Worm (Caenorhabditis elegans): ENCODE data around the gene fkh-3.

The fkh-3 gene

DNA sequence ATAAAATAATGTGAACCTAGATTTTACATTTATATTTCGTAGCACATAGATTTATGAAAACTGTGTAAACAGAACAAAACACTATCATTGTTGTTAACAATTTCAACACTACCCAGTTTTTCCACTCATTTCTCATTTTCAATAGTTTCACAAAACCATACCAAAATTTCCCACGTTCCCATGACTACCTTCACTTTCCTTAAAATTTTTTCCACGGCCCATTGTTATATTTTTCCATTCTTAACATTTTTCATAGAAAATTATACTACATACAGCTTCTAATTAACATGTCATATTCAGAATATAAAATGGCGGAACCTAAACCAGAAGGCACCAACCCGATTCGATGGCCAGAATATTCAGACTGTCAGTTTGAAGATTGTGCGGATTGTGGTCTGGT is 21.5 kb downstream of the fkh-3 start, which contains the start of gene F02C12.1:
Gene F02C12.1, plus strand, starts transcription at position 301 of the 400 bp plus-strand sequence.
- TF ChIP-seq pqm-1 (tag; optimal IDR thresholded peaks at IDR 0.05) (no peak), mec-3 (tag; optimal IDR thresholded peaks at IDR 0.05; ENCODE audit: borderline replicate concordance) (no peak), unc-42 (tag; optimal IDR thresholded peaks at IDR 0.05) (no peak), pha-2 (tag; optimal IDR thresholded peaks at IDR 0.05) (no peak), K02D7.2 (tag; optimal IDR thresholded peaks at IDR 0.05) (no peak), lin-11 (tag; optimal IDR thresholded peaks at IDR 0.05) (no peak), K09A11.1 (tag; optimal IDR thresholded peaks at IDR 0.05; ENCODE audit: insufficient read depth) (no peak), F13H6.1 (tag; optimal IDR thresholded peaks at IDR 0.05) (no peak), ceh-30 (tag; optimal IDR thresholded peaks at IDR 0.05) (no peak), sox-4 (tag; optimal IDR thresholded peaks at IDR 0.05) (no peak), unc-3 (GFP tag; conservative IDR thresholded peaks at IDR 0.05) (no peak), unc-3 (tag; optimal IDR thresholded peaks at IDR 0.05) (no peak), syd-9 (tag; optimal IDR thresholded peaks at IDR 0.05) (no peak), ceh-48 (tag; optimal IDR thresholded peaks at IDR 0.05) (no peak), ceh-24 (tag; optimal IDR thresholded peaks at IDR 0.05) (no peak)

DNA sequence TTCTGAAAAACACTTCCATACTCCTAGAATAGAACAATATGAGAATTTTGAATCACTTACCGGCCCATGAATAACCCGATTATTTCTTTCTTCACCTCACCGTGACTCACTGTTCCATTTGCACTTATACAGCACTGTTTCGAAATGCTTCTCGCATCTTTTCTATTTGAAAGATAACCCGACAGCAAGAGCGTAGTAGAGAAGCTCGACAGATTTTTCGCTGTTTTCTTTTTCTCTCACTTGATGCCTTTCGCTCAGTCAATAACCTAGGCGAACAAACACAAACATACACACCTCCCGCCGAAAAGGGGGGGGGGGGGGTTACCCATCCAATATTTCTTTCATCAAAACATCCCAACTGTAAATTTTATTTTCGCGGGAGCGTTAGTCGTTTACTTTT is 21.9 kb downstream of the fkh-3 start:
- TF ChIP-seq pax-1 (tag; optimal IDR thresholded peaks at IDR 0.05) (peak; percentile 21), ceh-48 (tag; optimal IDR thresholded peaks at IDR 0.05) (no peak)

DNA sequence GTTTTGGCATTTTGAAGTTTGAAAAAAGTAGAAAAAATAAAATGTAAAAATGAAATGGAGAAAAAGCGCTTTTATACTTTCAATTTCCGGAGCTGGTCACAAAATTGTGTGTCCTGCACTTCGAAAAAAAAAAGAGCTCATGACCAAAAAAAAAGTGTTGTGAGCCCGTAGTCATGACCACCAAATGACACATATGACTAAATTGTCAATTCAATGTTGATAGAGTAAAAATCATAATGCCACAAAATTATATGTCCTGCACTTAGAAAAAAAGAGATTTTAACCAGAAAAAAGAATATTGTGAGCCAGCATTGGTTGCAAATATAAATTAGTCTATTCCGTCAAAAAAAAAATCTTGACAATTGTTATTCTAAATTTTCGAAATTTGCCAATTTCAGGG is 24.0 kb downstream of the fkh-3 start, which contains the start of gene F02C12.2:
Gene F02C12.2, minus strand, starts transcription at position 101 of the 400 bp plus-strand sequence.
- TF ChIP-seq lin-11 (tag; optimal IDR thresholded peaks at IDR 0.05) (no peak), ceh-34 (tag; optimal IDR thresholded peaks at IDR 0.05) (no peak), tbx-2 (tag; optimal IDR thresholded peaks at IDR 0.05) (no peak), pat-9 (tag; optimal IDR thresholded peaks at IDR 0.05) (no peak), pha-4 (tag; optimal IDR thresholded peaks at IDR 0.05) (no peak), unc-42 (tag; optimal IDR thresholded peaks at IDR 0.05) (no peak), nfya-1 (tag; optimal IDR thresholded peaks at IDR 0.05) (no peak), unc-3 (GFP tag; conservative IDR thresholded peaks at IDR 0.05) (no peak), unc-3 (tag; optimal IDR thresholded peaks at IDR 0.05) (no peak), ztf-16 (tag; optimal IDR thresholded peaks at IDR 0.05) (no peak), sox-2 (GFP tag; IDR thresholded peaks at IDR 0.05) (no peak)

DNA sequence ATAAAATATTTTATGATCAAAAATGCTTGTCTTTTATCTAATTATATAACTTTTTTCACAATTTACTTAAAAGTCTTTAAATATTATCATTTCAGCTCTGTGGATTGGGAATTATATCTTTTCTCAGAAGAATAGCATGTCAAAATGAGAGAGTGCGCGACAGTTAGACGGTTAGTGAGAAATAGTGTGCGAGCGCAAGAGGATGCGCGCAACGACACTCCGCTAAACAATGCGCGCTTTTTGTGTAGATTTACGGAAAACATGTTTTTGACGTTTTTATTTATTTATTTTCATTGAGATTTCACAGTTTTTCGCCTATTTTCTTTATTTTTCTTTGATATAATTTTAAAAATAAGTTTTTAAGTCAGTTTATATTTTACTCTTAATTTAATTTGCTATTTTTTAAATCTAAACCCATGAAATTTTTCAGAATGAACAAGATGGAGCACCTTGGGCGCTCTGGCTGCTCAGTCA is 26.7 kb downstream of the fkh-3 start, which contains the start of gene F02C12.3:
Gene F02C12.3, plus strand, starts transcription at position 424 of the 474 bp plus-strand sequence.
- TF ChIP-seq pax-1 (tag; optimal IDR thresholded peaks at IDR 0.05) (peak; percentile 60), ceh-31 (tag; optimal IDR thresholded peaks at IDR 0.05) (no peak), eyg-1 (tag; optimal IDR thresholded peaks at IDR 0.05) (no peak), npax-4 (tag; optimal IDR thresholded peaks at IDR 0.05) (no peak), dve-1 (tag; optimal IDR thresholded peaks at IDR 0.05) (peak; percentile 51), Y22D7AL.16 (tag; optimal IDR thresholded peaks at IDR 0.05) (no peak), nfya-1 (tag; optimal IDR thresholded peaks at IDR 0.05) (peak; percentile 58), tbx-7 (tag; optimal IDR thresholded peaks at IDR 0.05) (no peak), fax-1 (tag; optimal IDR thresholded peaks at IDR 0.05) (no peak), hlh-6 (tag; optimal IDR thresholded peaks at IDR 0.05) (no peak), ref-2 (tag; optimal IDR thresholded peaks at IDR 0.05) (no peak), pat-9 (tag; optimal IDR thresholded peaks at IDR 0.05) (no peak), unc-3 (GFP tag; conservative IDR thresholded peaks at IDR 0.05) (no peak), unc-3 (tag; optimal IDR thresholded peaks at IDR 0.05) (no peak), unc-55 (GFP tag; optimal IDR thresholded peaks at IDR 0.05) (peak; percentile 35), sdc-2 (tag; optimal IDR thresholded peaks at IDR 0.05) (peak; percentile 28), ceh-45 (GFP tag; IDR thresholded peaks at IDR 0.05) (no peak), K02D7.2 (tag; optimal IDR thresholded peaks at IDR 0.05) (no peak), ztf-16 (tag; optimal IDR thresholded peaks at IDR 0.05) (no peak)
